Worm (Caenorhabditis elegans) whole organism, L4 larva: ENCODE results near the gene irg-1.

ENCODE experiments used
- F26F4.8 ChIP-seq: fragments of 200-800 bp; sonication (Bioruptor generic); conservative IDR thresholded peaks from 2 replicates; pipeline ENCODE4 v1.3.6; 2022; ENCODE audit warnings: missing genetic modification characterization, missing compliant biosample characterization
- T20F7.1 ChIP-seq: fragments of 200-800 bp; sonication (Bioruptor generic); optimal IDR thresholded peaks from 2 replicates; lab custom pipeline; 2018; ENCODE audit warnings: mild to moderate bottlenecking, missing genetic modification characterization, missing compliant biosample characterization
- Y5F2A.4 ChIP-seq: fragments of 200-800 bp; sonication (Bioruptor generic); optimal IDR thresholded peaks from 2 replicates; lab custom pipeline; 2018; ENCODE audit warnings: mild to moderate bottlenecking, missing genetic modification characterization, missing compliant biosample characterization
- Y75B8A.6 ChIP-seq: fragments of 200-800 bp; sonication (Bioruptor generic); IDR thresholded peaks from 2 replicates; pipeline ENCODE4 v1.3.6; 2022; ENCODE audit warnings: missing genetic modification reagents, missing genetic modification characterization, missing compliant biosample characterization
- ZK546.5 ChIP-seq, 2 experiments: sonication (generic microtip); optimal IDR thresholded peaks; 2 replicates each; lab custom pipeline; 2017; ENCODE audit warnings: missing biosample characterization in 2 of 2, missing genetic modification characterization in 2 of 2
- aha-1 ChIP-seq: fragments of 150-350 bp; peaks from one replicate; lab custom pipeline; 2014; ENCODE audit warnings: missing biosample characterization, missing genetic modification characterization
- arid-1 ChIP-seq: fragments of 200-800 bp; sonication (Bioruptor generic); conservative IDR thresholded peaks from 2 replicates; pipeline ENCODE4 v1.3.6; 2022; ENCODE audit warnings: missing genetic modification reagents, missing genetic modification characterization, missing compliant biosample characterization
- ceh-28 ChIP-seq: fragments of 150-350 bp; optimal IDR thresholded peaks from 2 replicates; lab custom pipeline; 2014; ENCODE audit warnings: missing biosample characterization, missing genetic modification reagents, missing genetic modification characterization
- ceh-44 ChIP-seq: fragments of 200-800 bp; sonication (Bioruptor generic); IDR thresholded peaks from 2 replicates; pipeline ENCODE4 v1.3.6; 2022; ENCODE audit warnings: missing genetic modification reagents, missing genetic modification characterization, missing compliant biosample characterization
- ces-1 ChIP-seq: fragments of 150-350 bp; sonication (generic microtip); optimal IDR thresholded peaks from 4 replicates; lab custom pipeline; 2014; ENCODE audit warnings: missing biosample characterization, missing genetic modification reagents, missing genetic modification characterization
- daf-8 ChIP-seq: fragments of 200-800 bp; sonication (Bioruptor generic); IDR thresholded peaks from 2 replicates; pipeline ENCODE4 v1.3.6; 2022; ENCODE audit warnings: missing genetic modification characterization, missing compliant biosample characterization
- dmd-8 ChIP-seq: fragments of 200-800 bp; sonication (Bioruptor generic); IDR thresholded peaks from 2 replicates; pipeline ENCODE4 v1.3.6; 2022; ENCODE audit warnings: missing genetic modification characterization, missing compliant biosample characterization
- dve-1 ChIP-seq: sonication (generic microtip); optimal IDR thresholded peaks from 2 replicates; lab custom pipeline; 2017; ENCODE audit warnings: antibody characterized with exemption, mild to moderate bottlenecking, missing genetic modification characterization, missing compliant biosample characterization; ENCODE audit not compliant: insufficient read depth
- hlh-30 ChIP-seq: sonication (generic microtip); optimal IDR thresholded peaks from 2 replicates; lab custom pipeline; 2017; ENCODE audit warnings: antibody characterized with exemption, mild to moderate bottlenecking, missing genetic modification characterization, missing compliant biosample characterization; ENCODE audit not compliant: insufficient read depth
- lin-38 ChIP-seq: fragments of 200-800 bp; sonication (Bioruptor generic); IDR thresholded peaks from 2 replicates; pipeline ENCODE4 v1.3.6; 2022; ENCODE audit warnings: missing genetic modification reagents, missing genetic modification characterization, missing compliant biosample characterization
- lin-39 ChIP-seq: fragments of 150-350 bp; optimal IDR thresholded peaks from 2 replicates; lab custom pipeline; 2014; ENCODE audit warnings: missing biosample characterization, missing genetic modification reagents, missing genetic modification characterization
- lsy-2 ChIP-seq, 2 experiments: fragments of 150-350 bp in 1 of 2; sonication (generic microtip) in 1 of 2; optimal IDR thresholded peaks; 2 replicates each; lab custom pipeline; 2014 to 2017; ENCODE audit warnings: missing biosample characterization in 2 of 2, missing genetic modification characterization in 2 of 2
- madf-5 ChIP-seq, 2 experiments: fragments of 200-800 bp; sonication (Bioruptor generic); IDR thresholded peaks; 2 replicates each; pipeline ENCODE4 v1.3.6; 2022; ENCODE audit warnings: missing compliant biosample characterization in 2 of 2, missing genetic modification characterization in 2 of 2
- nhr-102 ChIP-seq: sonication (generic microtip); optimal IDR thresholded peaks from 2 replicates; lab custom pipeline; 2016; ENCODE audit warnings: mild to moderate bottlenecking, missing genetic modification characterization, moderate library complexity, missing compliant biosample characterization
- nhr-111 ChIP-seq: fragments of 200-800 bp; sonication (Bioruptor generic); optimal IDR thresholded peaks from 2 replicates; lab custom pipeline; 2018; ENCODE audit warnings: mild to moderate bottlenecking, missing genetic modification characterization, missing compliant biosample characterization
- nhr-25 ChIP-seq: sonication (generic microtip); optimal IDR thresholded peaks from 2 replicates; lab custom pipeline; 2017; ENCODE audit warnings: missing genetic modification characterization, mild to moderate bottlenecking, missing compliant biosample characterization, antibody characterized with exemption, moderate library complexity, borderline replicate concordance; ENCODE audit not compliant: insufficient read depth
- nhr-42 ChIP-seq: fragments of 200-800 bp; sonication (Bioruptor generic); IDR thresholded peaks from 2 replicates; pipeline ENCODE4 v1.3.6; 2022; ENCODE audit warnings: missing genetic modification characterization, missing compliant biosample characterization
- nhr-76 ChIP-seq: fragments of 150-350 bp; optimal IDR thresholded peaks from 2 replicates; lab custom pipeline; 2014; ENCODE audit warnings: missing biosample characterization, missing genetic modification characterization
- nhr-77 ChIP-seq: fragments of 150-350 bp; optimal IDR thresholded peaks from 2 replicates; lab custom pipeline; 2014; ENCODE audit warnings: missing biosample characterization, missing genetic modification characterization
- pqm-1 ChIP-seq: sonication (generic microtip); optimal IDR thresholded peaks from 2 replicates; lab custom pipeline; 2017; ENCODE audit warnings: missing biosample characterization, missing genetic modification characterization
- sdz-12 ChIP-seq: fragments of 200-800 bp; sonication (Bioruptor generic); optimal IDR thresholded peaks from 2 replicates; lab custom pipeline; 2018; ENCODE audit warnings: mild to moderate bottlenecking, missing genetic modification characterization, missing compliant biosample characterization
- snpc-1.2 ChIP-seq: fragments of 200-800 bp; sonication (Bioruptor generic); IDR thresholded peaks from 2 replicates; pipeline ENCODE4 v1.3.6; 2022; ENCODE audit warnings: missing genetic modification reagents, missing genetic modification characterization, missing compliant biosample characterization
- spr-3 ChIP-seq: fragments of 200-800 bp; sonication (Bioruptor generic); optimal IDR thresholded peaks from 2 replicates; lab custom pipeline; 2018; ENCODE audit warnings: mild to moderate bottlenecking, missing genetic modification characterization, missing compliant biosample characterization
- tra-1 ChIP-seq: fragments of 200-800 bp; sonication (Bioruptor generic); IDR thresholded peaks from 2 replicates; pipeline ENCODE4 v1.3.6; 2022; ENCODE audit warnings: missing genetic modification reagents, missing genetic modification characterization, missing compliant biosample characterization
- vab-7 ChIP-seq: fragments of 200-800 bp; sonication (Bioruptor generic); IDR thresholded peaks from 2 replicates; pipeline ENCODE4 v1.3.6; 2022; ENCODE audit warnings: missing genetic modification reagents, missing genetic modification characterization, missing compliant biosample characterization
- zip-11 ChIP-seq: fragments of 200-800 bp; sonication (Bioruptor generic); IDR thresholded peaks from 2 replicates; pipeline ENCODE4 v1.3.6; 2022; ENCODE audit warnings: missing genetic modification characterization, missing compliant biosample characterization

Gene irg-1

ce11 chrV:3526882-3527281, 3.5 kb downstream of the irg-1 start, which contains the start of gene str-260:
Gene str-260, plus strand, starts transcription at chrV:3527182.
- TF ChIP-seq sdz-12 (GFP tag; lab: Kevin White, UChicago) (no peak), ces-1 (no peak), snpc-1.2 (GFP tag; lab: Robert Waterston, UW) (no peak), ZK546.5 (tag; optimal IDR thresholded peaks at IDR 0.05; lab: Kevin White, UChicago) (no peak), nhr-25 (no peak), arid-1 (no peak), lsy-2 (tag; optimal IDR thresholded peaks at IDR 0.05; lab: Kevin White, UChicago) (no peak), madf-5 (GFP tag; IDR thresholded peaks at IDR 0.05; lab: Robert Waterston, UW) (no peak), nhr-42 (GFP tag; lab: Robert Waterston, UW) (no peak), dve-1 (tag; lab: Kevin White, UChicago) (no peak), Y75B8A.6 (no peak), lin-39 (tag; lab: Kevin White, UChicago) (no peak), daf-8 (GFP tag; lab: Robert Waterston, UW) (no peak), ceh-44 (GFP tag; lab: Robert Waterston, UW) (no peak), F26F4.8 (GFP tag; lab: Robert Waterston, UW) (no peak), nhr-76 (tag; lab: Kevin White, UChicago) (no peak), nhr-102 (tag; lab: Kevin White, UChicago) (no peak), T20F7.1 (GFP tag; lab: Kevin White, UChicago) (no peak), ceh-28 (tag; lab: Kevin White, UChicago) (no peak)

DNA sequence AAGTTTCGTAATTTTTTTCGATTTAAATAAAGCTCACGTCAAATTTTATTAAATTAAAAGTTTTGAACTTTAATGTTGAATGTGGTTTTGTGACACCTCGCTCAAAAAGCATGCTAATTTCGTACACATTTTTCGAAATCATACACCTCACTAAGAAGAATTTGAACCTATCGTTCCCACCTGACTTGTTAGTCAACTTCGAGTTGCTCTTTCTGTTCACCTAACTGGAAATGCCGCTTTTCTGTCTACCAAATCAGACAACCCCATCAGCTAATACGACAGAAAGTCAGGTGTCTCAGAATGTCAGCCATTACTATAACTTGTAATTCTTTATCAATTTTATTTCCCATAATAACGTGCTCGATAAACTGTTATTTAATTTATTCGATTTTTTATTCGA, 7.0 kb downstream of the irg-1 start, which contains the start of gene srbc-66:
Gene srbc-66 (plus strand): TSS at position 301 of the 400 bp plus-strand sequence.
- no peak for TF ChIP-seq vab-7 (GFP tag; lab: Robert Waterston, UW)
- TF ChIP-seq nhr-76 (tag; lab: Kevin White, UChicago), result no peak
- no peak for TF ChIP-seq Y5F2A.4 (GFP tag; lab: Kevin White, UChicago)
- TF ChIP-seq nhr-77 (tag; lab: Kevin White, UChicago), result no peak
- TF ChIP-seq hlh-30 (tag; lab: Kevin White, UChicago), result no peak
- no peak for TF ChIP-seq spr-3 (GFP tag; lab: Kevin White, UChicago)

- no peak for TF ChIP-seq nhr-111 (GFP tag; lab: Kevin White, UChicago)
- TF ChIP-seq lin-38 (GFP tag; lab: Robert Waterston, UW), result no peak
- no peak for TF ChIP-seq dmd-8 (GFP tag; lab: Robert Waterston, UW)
- TF ChIP-seq, all 104 proteins: peak for 0
These were observed 11.9 kb downstream of the irg-1 start, which contains the start of gene nhr-221 for ce11 chrV:3535260-3535659. Gene nhr-221, minus strand, starts transcription at chrV:3535360.

- TF ChIP-seq zip-11 (no peak), pqm-1 (tag; lab: Kevin White, UChicago) (no peak)
These were observed 14.9 kb downstream of the irg-1 start, which contains the start of gene nhr-93 for ce11 chrV:3538307-3538706. Gene nhr-93, minus strand, starts transcription at chrV:3538407.

ce11 chrV:3541117-3541516, 17.7 kb downstream of the irg-1 start, which contains the start of gene srbc-67:
Gene srbc-67, minus strand, starts transcription at chrV:3541217.
- TF ChIP-seq arid-1 (no peak), aha-1 (tag; lab: Kevin White, UChicago) (peak; percentile 29)

ce11 chrV:3543344-3543743, 20.0 kb downstream of the irg-1 start, which contains the start of gene nhr-222:
Gene nhr-222, minus strand, starts transcription at chrV:3543444.
- TF ChIP-seq tra-1, result no peak
